Worm (Caenorhabditis elegans) whole organism, mixed stage, embryonic: ENCODE results near the gene ZK1055.2.

Source experiments
- bed-3 ChIP-seq: fragments of 200-800 bp; sonication (Bioruptor generic); optimal IDR thresholded peaks from 3 replicates; lab custom pipeline; 2018; ENCODE audit warnings: mild to moderate bottlenecking, missing genetic modification characterization, moderate library complexity, missing compliant biosample characterization
- blmp-1 ChIP-seq: fragments of 150-350 bp; optimal IDR thresholded peaks from 2 replicates; lab custom pipeline; 2014; ENCODE audit warnings: missing biosample characterization, missing genetic modification characterization
- ces-1 ChIP-seq: fragments of 150-350 bp; optimal IDR thresholded peaks from 2 replicates; lab custom pipeline; 2014; ENCODE audit warnings: missing biosample characterization, missing genetic modification reagents, missing genetic modification characterization
- elt-1 ChIP-seq: sonication (generic microtip); optimal IDR thresholded peaks from 2 replicates; lab custom pipeline; 2017; ENCODE audit warnings: missing genetic modification characterization, mild to moderate bottlenecking, missing compliant biosample characterization, antibody characterized with exemption, moderate library complexity, borderline replicate concordance; ENCODE audit not compliant: insufficient read depth
- ham-2 ChIP-seq: fragments of 200-800 bp; sonication (Bioruptor generic); optimal IDR thresholded peaks from 2 replicates; lab custom pipeline; 2018; ENCODE audit warnings: mild to moderate bottlenecking, missing genetic modification characterization, missing compliant biosample characterization
- lin-32 ChIP-seq: fragments of 200-800 bp; sonication (Bioruptor generic); optimal IDR thresholded peaks from 2 replicates; lab custom pipeline; 2018; ENCODE audit warnings: mild to moderate bottlenecking, missing genetic modification characterization, missing compliant biosample characterization
- mab-5 ChIP-seq: fragments of 150-350 bp; optimal IDR thresholded peaks from 2 replicates; lab custom pipeline; 2014; ENCODE audit warnings: missing biosample characterization, missing genetic modification characterization
- mep-1 ChIP-seq: fragments of 150-350 bp; optimal IDR thresholded peaks from 2 replicates; lab custom pipeline; 2017; ENCODE audit warnings: missing biosample characterization, missing genetic modification reagents, missing genetic modification characterization, inconsistent platforms
- nhr-28 ChIP-seq: fragments of 150-350 bp; optimal IDR thresholded peaks from 2 replicates; lab custom pipeline; 2014; ENCODE audit warnings: missing biosample characterization, missing genetic modification characterization
- nhr-76 ChIP-seq: sonication (generic microtip); optimal IDR thresholded peaks from 2 replicates; lab custom pipeline; 2017; ENCODE audit warnings: missing biosample characterization, missing genetic modification characterization
- snpc-4 ChIP-seq: fragments of 150-350 bp; optimal IDR thresholded peaks from 2 replicates; lab custom pipeline; 2014; ENCODE audit warnings: missing biosample characterization, missing genetic modification characterization
- unc-39 ChIP-seq: fragments of 150-350 bp; optimal IDR thresholded peaks from 2 replicates; lab custom pipeline; 2014; ENCODE audit warnings: missing biosample characterization, missing genetic modification characterization
- unc-62 ChIP-seq: fragments of 150-350 bp; optimal IDR thresholded peaks from 2 replicates; lab custom pipeline; 2014; ENCODE audit warnings: missing biosample characterization, missing genetic modification reagents, missing genetic modification characterization
- ztf-11 ChIP-seq: fragments of 150-350 bp; optimal IDR thresholded peaks from 2 replicates; lab custom pipeline; 2014; ENCODE audit warnings: missing biosample characterization, missing genetic modification characterization

DNA sequence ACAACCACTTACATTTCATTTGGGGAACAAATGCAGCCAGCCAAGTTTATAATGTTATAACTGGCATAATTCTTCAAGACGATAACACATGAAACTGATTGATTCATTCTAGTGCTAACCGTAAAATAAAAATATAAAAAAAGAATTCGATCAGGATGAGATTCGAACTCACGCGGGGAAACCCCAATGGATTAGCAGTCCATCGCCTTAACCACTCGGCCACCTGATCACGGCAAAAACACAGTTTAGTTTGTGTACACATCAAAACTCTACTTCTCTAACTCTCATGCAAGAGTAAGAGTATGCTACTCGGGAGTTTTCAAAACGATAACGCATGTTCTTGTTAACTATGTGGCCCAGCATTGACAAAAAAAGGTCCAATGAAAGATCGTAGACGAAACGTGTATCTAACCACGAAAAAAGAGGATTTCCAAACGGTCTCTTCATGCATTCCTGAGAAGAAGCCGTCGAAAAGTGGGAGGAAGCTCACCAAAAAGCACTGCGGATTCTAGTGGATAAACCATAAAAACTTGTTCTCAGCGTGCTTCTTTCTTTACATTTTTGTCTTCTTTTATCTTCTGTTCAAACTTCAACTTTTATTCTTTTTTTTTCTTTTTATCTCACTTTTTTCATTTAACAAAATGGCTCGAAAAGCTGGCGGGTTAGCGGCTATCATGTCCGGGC is 38.5 kb upstream of the ZK1055.2 start, which contains the start of gene twk-10:
- TF ChIP-seq mep-1 (tag; lab: Kevin White, UChicago) (no peak), ztf-11 (tag; lab: Kevin White, UChicago) (no peak), blmp-1 (tag; lab: Kevin White, UChicago) (no peak), unc-39 (tag; lab: Kevin White, UChicago) (no peak), ham-2 (GFP tag; lab: Kevin White, UChicago) (no peak), lin-32 (GFP tag; lab: Kevin White, UChicago) (no peak), nhr-76 (tag; lab: Kevin White, UChicago) (no peak), ces-1 (GFP tag; lab: Kevin White, UChicago) (no peak), bed-3 (no peak), unc-62 (GFP tag; lab: Kevin White, UChicago) (no peak), mab-5 (tag; lab: Kevin White, UChicago) (no peak), elt-1 (no peak), snpc-4 (tag; lab: Kevin White, UChicago) (no peak), nhr-28 (tag; lab: Kevin White, UChicago) (no peak)
